Fruit fly (Drosophila melanogaster) whole organism, prepupa: ENCODE measurements around the gene noi.

ENCODE experiments used
- Blimp-1 ChIP-seq: fragments of 200-800 bp; sonication (Bioruptor generic); optimal IDR thresholded peaks from 3 replicates; lab custom pipeline; 2017; ENCODE audit warnings: missing biosample characterization, missing genetic modification characterization, mild to moderate bottlenecking, moderate library complexity, missing genetic modification reagents
- CG10669 ChIP-seq: fragments of 200-800 bp; sonication (Bioruptor generic); optimal IDR thresholded peaks from 3 replicates; lab custom pipeline; 2018; ENCODE audit warnings: missing biosample characterization, mild to moderate bottlenecking, missing genetic modification characterization, moderate library complexity
- CG11294 ChIP-seq: fragments of 200-800 bp; sonication (Bioruptor generic); IDR thresholded peaks from 2 replicates; pipeline ENCODE4 v1.3.6; 2022; ENCODE audit warnings: missing biosample characterization, missing genetic modification characterization
- CG11762 ChIP-seq: fragments of 200-800 bp; sonication (Bioruptor generic); optimal IDR thresholded peaks from 3 replicates; lab custom pipeline; 2016; ENCODE audit warnings: missing biosample characterization, missing genetic modification characterization; ENCODE audit not compliant: insufficient read depth
- CG11902 ChIP-seq: fragments of 200-800 bp; sonication (Bioruptor generic); optimal IDR thresholded peaks from 3 replicates; lab custom pipeline; 2016; ENCODE audit warnings: missing biosample characterization, missing genetic modification characterization
- CG15336 ChIP-seq: fragments of 200-800 bp; sonication (Bioruptor generic); IDR thresholded peaks from 2 replicates; pipeline ENCODE4 v1.3.6; 2022; ENCODE audit warnings: missing biosample characterization, missing genetic modification characterization
- CG1621 ChIP-seq: fragments of 200-800 bp; sonication (Bioruptor generic); optimal IDR thresholded peaks from 3 replicates; lab custom pipeline; 2018; ENCODE audit warnings: missing biosample characterization, mild to moderate bottlenecking, missing genetic modification characterization
- CG16779 ChIP-seq: fragments of 200-800 bp; sonication (Bioruptor generic); optimal IDR thresholded peaks from 3 replicates; lab custom pipeline; 2017; ENCODE audit warnings: missing biosample characterization, mild to moderate bottlenecking, missing genetic modification characterization
- CG31627 ChIP-seq: fragments of 200-800 bp; sonication (Bioruptor generic); optimal IDR thresholded peaks from 3 replicates; lab custom pipeline; 2016; ENCODE audit warnings: missing biosample characterization, missing genetic modification characterization
- CG32006 ChIP-seq: fragments of 200-800 bp; sonication (Bioruptor generic); optimal IDR thresholded peaks from 3 replicates; lab custom pipeline; 2017; ENCODE audit warnings: missing biosample characterization, mild to moderate bottlenecking, missing genetic modification characterization
- CG3919 ChIP-seq: fragments of 200-800 bp; sonication (Bioruptor generic); optimal IDR thresholded peaks from 3 replicates; lab custom pipeline; 2016; ENCODE audit warnings: missing biosample characterization, missing genetic modification characterization
- CG6163 ChIP-seq: fragments of 200-800 bp; sonication (Bioruptor generic); IDR thresholded peaks from 3 replicates; pipeline ENCODE4 v1.3.6; 2022; ENCODE audit warnings: missing biosample characterization, missing genetic modification characterization
- CG6808 ChIP-seq: fragments of 200-800 bp; sonication (Bioruptor generic); optimal IDR thresholded peaks from 3 replicates; lab custom pipeline; 2017; ENCODE audit warnings: missing biosample characterization, missing genetic modification characterization, mild to moderate bottlenecking, moderate library complexity, missing genetic modification reagents
- CG7368 ChIP-seq: fragments of 200-800 bp; sonication (Bioruptor generic); optimal IDR thresholded peaks from 3 replicates; lab custom pipeline; 2016; ENCODE audit warnings: missing biosample characterization, missing genetic modification characterization
- CG8119 ChIP-seq: fragments of 200-800 bp; sonication (Bioruptor generic); IDR thresholded peaks from 3 replicates; pipeline ENCODE4 v1.3.6; 2022; ENCODE audit warnings: missing biosample characterization, missing genetic modification characterization
- CG8319 ChIP-seq: fragments of 200-800 bp; sonication (Bioruptor generic); optimal IDR thresholded peaks from 3 replicates; lab custom pipeline; 2016; ENCODE audit warnings: missing biosample characterization, missing genetic modification characterization
- Eip78C ChIP-seq: fragments of 200-800 bp; sonication (Bioruptor generic); peaks from one replicate; lab custom pipeline; 2016; ENCODE audit warnings: missing biosample characterization, missing genetic modification characterization
- Ets21C ChIP-seq: fragments of 200-800 bp; sonication (Bioruptor generic); optimal IDR thresholded peaks from 3 replicates; lab custom pipeline; 2016; ENCODE audit warnings: missing biosample characterization, missing genetic modification characterization
- Ets96B ChIP-seq: fragments of 200-800 bp; optimal IDR thresholded peaks from 2 replicates; lab custom pipeline; 2019; ENCODE audit warnings: missing biosample characterization, mild to moderate bottlenecking, missing genetic modification characterization, moderate library complexity
- Gug ChIP-seq: fragments of 200-800 bp; sonication (Bioruptor generic); IDR thresholded peaks from 2 replicates; pipeline ENCODE4 v1.3.6; 2022; ENCODE audit warnings: missing biosample characterization, missing genetic modification characterization
- Hr38 ChIP-seq: sonication (Bioruptor generic); optimal IDR thresholded peaks from 2 replicates; lab custom pipeline; 2016; ENCODE audit warnings: missing biosample characterization, missing genetic modification characterization
- Hr39 ChIP-seq: fragments of 200-800 bp; sonication (Bioruptor generic); optimal IDR thresholded peaks from 2 replicates; lab custom pipeline; 2016; ENCODE audit warnings: missing biosample characterization, missing genetic modification characterization
- Hr4 ChIP-seq: fragments of 200-800 bp; sonication (Bioruptor generic); optimal IDR thresholded peaks from 3 replicates; lab custom pipeline; 2016; ENCODE audit warnings: missing biosample characterization, missing genetic modification characterization
- Lpt ChIP-seq: fragments of 200-800 bp; sonication (Bioruptor generic); optimal IDR thresholded peaks from 3 replicates; lab custom pipeline; 2016; ENCODE audit warnings: missing biosample characterization, missing genetic modification characterization
- Met ChIP-seq: fragments of 200-800 bp; sonication (Bioruptor generic); optimal IDR thresholded peaks from 3 replicates; lab custom pipeline; 2016; ENCODE audit warnings: missing biosample characterization, missing genetic modification characterization
- OdsH ChIP-seq: fragments of 200-800 bp; sonication (Bioruptor generic); optimal IDR thresholded peaks from 3 replicates; lab custom pipeline; 2016; ENCODE audit warnings: missing biosample characterization, missing genetic modification characterization
- Sox102F ChIP-seq: fragments of 200-800 bp; sonication (Bioruptor generic); optimal IDR thresholded peaks from 2 replicates; lab custom pipeline; 2016; ENCODE audit warnings: missing biosample characterization, mild to moderate bottlenecking, missing genetic modification characterization
- Sox14 ChIP-seq: fragments of 200-800 bp; sonication (Bioruptor generic); optimal IDR thresholded peaks from 3 replicates; lab custom pipeline; 2016; ENCODE audit warnings: missing biosample characterization, missing genetic modification characterization
- Sox15 ChIP-seq: fragments of 200-800 bp; sonication (Bioruptor generic); optimal IDR thresholded peaks from 3 replicates; lab custom pipeline; 2016; ENCODE audit warnings: missing biosample characterization, missing genetic modification characterization
- achi ChIP-seq: fragments of 200-800 bp; sonication (Bioruptor generic); optimal IDR thresholded peaks from 3 replicates; lab custom pipeline; 2016; ENCODE audit warnings: missing biosample characterization, missing genetic modification characterization
- acj6 ChIP-seq: fragments of 200-800 bp; sonication (Bioruptor generic); optimal IDR thresholded peaks from 3 replicates; lab custom pipeline; 2016; ENCODE audit warnings: missing biosample characterization, missing genetic modification characterization
- cyc ChIP-seq: fragments of 200-800 bp; sonication (Bioruptor generic); optimal IDR thresholded peaks from 3 replicates; lab custom pipeline; 2016; ENCODE audit warnings: missing biosample characterization, missing genetic modification characterization
- dac ChIP-seq: fragments of 200-800 bp; sonication (Bioruptor generic); optimal IDR thresholded peaks from 2 replicates; lab custom pipeline; 2017; ENCODE audit warnings: missing biosample characterization, mild to moderate bottlenecking, missing genetic modification characterization
- dsx ChIP-seq: fragments of 200-800 bp; optimal IDR thresholded peaks from 3 replicates; lab custom pipeline; 2019; ENCODE audit warnings: missing biosample characterization, mild to moderate bottlenecking, missing genetic modification characterization, moderate library complexity; ENCODE audit not compliant: poor library complexity, severe bottlenecking
- eg ChIP-seq: fragments of 200-800 bp; sonication (Bioruptor generic); IDR thresholded peaks from 3 replicates; pipeline ENCODE4 v1.3.6; 2022; ENCODE audit warnings: missing biosample characterization, missing genetic modification characterization
- esn ChIP-seq: fragments of 200-800 bp; sonication (Bioruptor generic); optimal IDR thresholded peaks from 2 replicates; lab custom pipeline; 2016; ENCODE audit warnings: missing biosample characterization, mild to moderate bottlenecking, missing genetic modification characterization, moderate library complexity
- fkh ChIP-seq: fragments of 200-800 bp; sonication (Bioruptor generic); optimal IDR thresholded peaks from 3 replicates; lab custom pipeline; 2017; ENCODE audit warnings: missing biosample characterization, mild to moderate bottlenecking, missing genetic modification characterization, moderate library complexity
- lz ChIP-seq: fragments of 200-800 bp; sonication (Bioruptor generic); optimal IDR thresholded peaks from 3 replicates; lab custom pipeline; 2016; ENCODE audit warnings: missing biosample characterization, missing genetic modification characterization
- net ChIP-seq: fragments of 200-800 bp; sonication (Bioruptor generic); optimal IDR thresholded peaks from 3 replicates; lab custom pipeline; 2016; ENCODE audit warnings: missing biosample characterization, missing genetic modification characterization
- pdm3 ChIP-seq: fragments of 200-800 bp; sonication (Bioruptor generic); optimal IDR thresholded peaks from 3 replicates; lab custom pipeline; 2016; ENCODE audit warnings: missing biosample characterization, missing genetic modification characterization
- spab ChIP-seq: fragments of 200-800 bp; sonication (Bioruptor generic); optimal IDR thresholded peaks from 2 replicates; lab custom pipeline; 2017; ENCODE audit warnings: missing biosample characterization, mild to moderate bottlenecking, missing genetic modification characterization, missing genetic modification reagents
- ss ChIP-seq, 2 experiments: fragments of 200-800 bp; sonication (Bioruptor generic); optimal IDR thresholded peaks; 2 replicates in 1 of 2; 3 replicates in 1 of 2; lab custom pipeline; 2017 to 2018; ENCODE audit warnings: mild to moderate bottlenecking in 2 of 2, missing biosample characterization in 2 of 2, missing genetic modification characterization in 2 of 2, moderate library complexity in 1 of 2
- svp ChIP-seq: fragments of 200-800 bp; sonication (Bioruptor generic); peaks from one replicate; lab custom pipeline; 2016; ENCODE audit warnings: missing biosample characterization, missing genetic modification characterization
- vri ChIP-seq: fragments of 200-800 bp; sonication (Bioruptor generic); optimal IDR thresholded peaks from 3 replicates; lab custom pipeline; 2016; ENCODE audit warnings: missing biosample characterization, mild to moderate bottlenecking, missing genetic modification characterization

noi gene

DNA sequence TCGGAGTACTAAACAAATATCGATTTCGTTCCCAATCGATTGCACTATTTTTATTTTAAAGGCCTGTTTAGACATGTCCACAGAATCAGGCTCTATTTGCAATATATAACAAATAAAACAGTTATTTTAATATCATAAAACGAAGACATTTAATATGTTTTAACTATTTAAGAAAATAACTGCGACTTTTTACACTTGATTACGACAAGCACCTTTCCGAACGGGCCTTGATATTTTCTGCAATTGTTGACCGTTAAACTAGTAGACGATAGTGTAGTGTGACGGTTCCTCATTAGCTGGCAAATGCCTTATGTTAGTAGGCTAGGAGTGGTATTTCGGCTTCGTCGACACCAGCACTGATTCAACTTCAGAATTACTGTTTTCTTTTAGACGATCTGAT is 22.7 kb downstream of the noi start, which contains the start of the genes CG2931 and Rheb (continued):
- TF ChIP-seq CG7368 (GFP tag; lab: Kevin White, UChicago) (peak; percentile 11), Eip78C (GFP tag; lab: Kevin White, UChicago) (peak; percentile 87), Sox102F (no peak), CG11762 (GFP tag; lab: Kevin White, UChicago) (peak; percentile 2), CG1621 (tag; lab: Kevin White, UChicago) (peak; percentile 23), achi (peak; percentile 25), CG10669 (GFP tag; lab: Kevin White, UChicago) (no peak), dac (GFP tag; lab: Kevin White, UChicago) (peak; percentile 32), dsx (GFP tag; lab: Kevin White, UChicago) (no peak), Hr38 (GFP tag; lab: Kevin White, UChicago) (no peak), eg (GFP tag; lab: Robert Waterston, UW) (peak; percentile 74), Ets21C (no peak), CG3919 (GFP tag; lab: Kevin White, UChicago) (peak; percentile 40), Hr4 (GFP tag; lab: Kevin White, UChicago) (peak; percentile 70), Sox15 (peak; percentile 40), net (GFP tag; lab: Kevin White, UChicago) (no peak), Lpt (GFP tag; lab: Kevin White, UChicago) (no peak), Met (GFP tag; lab: Kevin White, UChicago) (no peak), Gug (GFP tag; lab: Robert Waterston, UW) (peak; percentile 46), cyc (GFP tag; lab: Kevin White, UChicago) (peak; percentile 33), svp (GFP tag; lab: Kevin White, UChicago) (peak; percentile 82), CG8319 (GFP tag; lab: Kevin White, UChicago) (no peak), CG32006 (GFP tag; lab: Kevin White, UChicago) (peak; percentile 44), CG6808 (GFP tag; lab: Kevin White, UChicago) (no peak), Blimp-1 (no peak), CG16779 (tag; lab: Kevin White, UChicago) (no peak), Hr39 (GFP tag; lab: Kevin White, UChicago) (peak; percentile 63), acj6 (peak; percentile 53), Ets96B (tag; lab: Kevin White, UChicago) (peak; percentile 48), ss (GFP tag; optimal IDR thresholded peaks at IDR 0.05; lab: Kevin White, UChicago) (peak in 1 of 2 experiments; percentile 18), CG8119 (GFP tag; lab: Robert Waterston, UW) (peak; percentile 30; the same call in 1 of the 3 replicates), spab (GFP tag; lab: Kevin White, UChicago) (no peak)

DNA sequence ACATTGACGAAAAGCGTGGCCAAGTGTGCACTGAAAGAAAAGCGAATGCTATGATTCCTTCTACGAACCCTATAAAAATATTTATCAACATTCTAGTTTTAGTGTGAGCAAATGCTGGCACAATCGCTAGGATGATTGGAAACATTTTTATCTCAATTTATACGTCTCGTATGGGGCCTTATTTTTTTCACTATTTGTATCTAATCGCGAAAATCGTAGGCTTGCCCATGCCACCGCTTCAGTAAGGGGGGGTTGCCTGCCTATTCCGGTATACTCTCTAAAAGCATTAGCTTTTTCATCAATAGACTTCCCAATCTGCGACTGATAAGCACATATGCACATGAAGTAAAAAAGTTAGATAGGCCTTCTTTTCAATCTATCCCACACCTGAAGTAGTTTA is 25.6 kb downstream of the noi start:
- TF ChIP-seq CG11294 (GFP tag; lab: Robert Waterston, UW) (peak; percentile 82), Sox14 (GFP tag; lab: Kevin White, UChicago) (peak; percentile 56), Gug (GFP tag; lab: Robert Waterston, UW) (peak; percentile 78), OdsH (no peak), CG11902 (GFP tag; lab: Kevin White, UChicago) (no peak), Ets21C (no peak), vri (GFP tag; lab: Kevin White, UChicago) (peak; percentile 87), Ets96B (tag; lab: Kevin White, UChicago) (no peak), fkh (GFP tag; lab: Kevin White, UChicago) (no peak), CG15336 (GFP tag; lab: Robert Waterston, UW) (peak; percentile 89), lz (GFP tag; lab: Kevin White, UChicago) (peak; percentile 47), svp (GFP tag; lab: Kevin White, UChicago) (peak; percentile 80), CG16779 (tag; lab: Kevin White, UChicago) (peak; percentile 42), eg (GFP tag; lab: Robert Waterston, UW) (peak; percentile 93), Eip78C (GFP tag; lab: Kevin White, UChicago) (peak; percentile 63), dsx (GFP tag; lab: Kevin White, UChicago) (no peak), Hr4 (GFP tag; lab: Kevin White, UChicago) (peak; percentile 90), esn (GFP tag; lab: Kevin White, UChicago) (peak; percentile 65), CG31627 (peak; percentile 31), Lpt (GFP tag; lab: Kevin White, UChicago) (peak; percentile 61), CG8119 (GFP tag; lab: Robert Waterston, UW) (peak; percentile 87), dac (GFP tag; lab: Kevin White, UChicago) (peak; percentile 55), pdm3 (GFP tag; lab: Kevin White, UChicago) (no peak), CG11762 (GFP tag; lab: Kevin White, UChicago) (peak; percentile 23), CG6163 (peak; percentile 92)
